Worm (Caenorhabditis elegans) whole organism, L4 larva: Measurements from ENCODE around the gene fbxb-18.

ENCODE experiments used
- F10B5.3 ChIP-seq: sonication (generic microtip); optimal IDR thresholded peaks from 2 replicates; lab custom pipeline; 2016; ENCODE audit warnings: mild to moderate bottlenecking, missing genetic modification characterization, missing compliant biosample characterization
- T20F7.1 ChIP-seq: fragments of 200-800 bp; sonication (Bioruptor generic); optimal IDR thresholded peaks from 2 replicates; lab custom pipeline; 2018; ENCODE audit warnings: mild to moderate bottlenecking, missing genetic modification characterization, missing compliant biosample characterization
- Y105C5A.15 ChIP-seq: fragments of 200-800 bp; sonication (Bioruptor generic); IDR thresholded peaks from 2 replicates; pipeline ENCODE4 v1.3.6; 2022; ENCODE audit warnings: missing genetic modification characterization, missing compliant biosample characterization
- Y75B8A.6 ChIP-seq: fragments of 200-800 bp; sonication (Bioruptor generic); IDR thresholded peaks from 2 replicates; pipeline ENCODE4 v1.3.6; 2022; ENCODE audit warnings: missing genetic modification reagents, missing genetic modification characterization, missing compliant biosample characterization
- ZK337.2 ChIP-seq: fragments of 200-800 bp; sonication (Bioruptor generic); IDR thresholded peaks from 2 replicates; pipeline ENCODE4 v1.3.6; 2022; ENCODE audit warnings: missing genetic modification reagents, missing genetic modification characterization, missing compliant biosample characterization
- aha-1 ChIP-seq: fragments of 150-350 bp; peaks from one replicate; lab custom pipeline; 2014; ENCODE audit warnings: missing biosample characterization, missing genetic modification characterization
- aly-2 ChIP-seq: sonication (generic microtip); optimal IDR thresholded peaks from 2 replicates; lab custom pipeline; 2018; ENCODE audit warnings: missing biosample characterization, missing genetic modification characterization
- ceh-62 ChIP-seq: sonication (generic microtip); optimal IDR thresholded peaks from 2 replicates; lab custom pipeline; 2017; ENCODE audit warnings: missing biosample characterization, missing genetic modification characterization
- ctbp-1 ChIP-seq: fragments of 200-800 bp; sonication (Bioruptor generic); IDR thresholded peaks from 2 replicates; pipeline ENCODE4 v1.3.6; 2022; ENCODE audit warnings: missing genetic modification reagents, missing genetic modification characterization, missing compliant biosample characterization
- daf-19 ChIP-seq: fragments of 200-800 bp; sonication (Bioruptor generic); conservative IDR thresholded peaks from 2 replicates; pipeline ENCODE4 v1.3.6; 2022; ENCODE audit warnings: missing genetic modification characterization, missing compliant biosample characterization
- daf-8 ChIP-seq: fragments of 200-800 bp; sonication (Bioruptor generic); IDR thresholded peaks from 2 replicates; pipeline ENCODE4 v1.3.6; 2022; ENCODE audit warnings: missing genetic modification characterization, missing compliant biosample characterization
- dmd-6 ChIP-seq: fragments of 200-800 bp; sonication (Bioruptor generic); IDR thresholded peaks from 2 replicates; pipeline ENCODE4 v1.3.6; 2022; ENCODE audit warnings: missing genetic modification reagents, missing genetic modification characterization, missing compliant biosample characterization
- duxl-1 ChIP-seq: sonication (generic microtip); optimal IDR thresholded peaks from 2 replicates; lab custom pipeline; 2016; ENCODE audit warnings: mild to moderate bottlenecking, missing genetic modification characterization, moderate library complexity, missing compliant biosample characterization; ENCODE audit not compliant: poor library complexity
- egl-43 ChIP-seq: fragments of 200-800 bp; sonication (Bioruptor generic); IDR thresholded peaks from 2 replicates; pipeline ENCODE4 v1.3.6; 2022; ENCODE audit warnings: missing genetic modification reagents, missing genetic modification characterization, missing compliant biosample characterization
- gei-8 ChIP-seq: fragments of 200-800 bp; sonication (Bioruptor generic); optimal IDR thresholded peaks from 2 replicates; lab custom pipeline; 2018; ENCODE audit warnings: mild to moderate bottlenecking, missing genetic modification characterization, missing compliant biosample characterization
- hif-1 ChIP-seq, 2 experiments: sonication (generic microtip); optimal IDR thresholded peaks; 2 replicates each; lab custom pipeline; 2016 to 2017; ENCODE audit warnings: missing compliant biosample characterization in 2 of 2, missing genetic modification characterization in 2 of 2, missing genetic modification reagents in 2 of 2, missing genotype in 2 of 2, mild to moderate bottlenecking in 1 of 2
- hmg-1.1 ChIP-seq: fragments of 200-800 bp; sonication (Bioruptor generic); IDR thresholded peaks from 2 replicates; pipeline ENCODE4 v1.3.6; 2022; ENCODE audit warnings: missing genetic modification reagents, missing genetic modification characterization, missing compliant biosample characterization
- jun-1 ChIP-seq: fragments of 150-350 bp; optimal IDR thresholded peaks from 2 replicates; lab custom pipeline; 2014; ENCODE audit warnings: missing biosample characterization, missing genetic modification reagents, missing genetic modification characterization
- lin-13 ChIP-seq: fragments of 150-350 bp; optimal IDR thresholded peaks from 2 replicates; lab custom pipeline; 2014; ENCODE audit warnings: missing biosample characterization, missing genetic modification reagents, missing genetic modification characterization
- lin-29 ChIP-seq: fragments of 200-800 bp; sonication (Bioruptor generic); IDR thresholded peaks from 2 replicates; pipeline ENCODE4 v1.3.6; 2022; ENCODE audit warnings: missing genetic modification reagents, missing genetic modification characterization, missing compliant biosample characterization
- lsy-2 ChIP-seq, 2 experiments: fragments of 150-350 bp in 1 of 2; sonication (generic microtip) in 1 of 2; optimal IDR thresholded peaks; 2 replicates each; lab custom pipeline; 2014 to 2017; ENCODE audit warnings: missing biosample characterization in 2 of 2, missing genetic modification characterization in 2 of 2
- mep-1 ChIP-seq: fragments of 150-350 bp; sonication (generic microtip); optimal IDR thresholded peaks from 3 replicates; lab custom pipeline; 2014; ENCODE audit warnings: missing biosample characterization, missing genetic modification characterization
- mes-2 ChIP-seq: sonication (generic microtip); optimal IDR thresholded peaks from 2 replicates; lab custom pipeline; 2016; ENCODE audit warnings: missing genotype, mild to moderate bottlenecking, missing genetic modification characterization, missing compliant biosample characterization; ENCODE audit not compliant: poor library complexity, severe bottlenecking
- mxl-2 ChIP-seq: fragments of 200-800 bp; sonication (Bioruptor generic); conservative IDR thresholded peaks from 2 replicates; pipeline ENCODE4 v1.3.6; 2022; ENCODE audit warnings: missing genetic modification reagents, missing genetic modification characterization, missing compliant biosample characterization
- nhr-237 ChIP-seq: sonication (generic microtip); optimal IDR thresholded peaks from 2 replicates; lab custom pipeline; 2017; ENCODE audit warnings: missing biosample characterization, missing genetic modification characterization
- nhr-28 ChIP-seq: fragments of 150-350 bp; optimal IDR thresholded peaks from 2 replicates; lab custom pipeline; 2014; ENCODE audit warnings: missing biosample characterization, missing genetic modification characterization
- nhr-41 ChIP-seq: fragments of 200-800 bp; sonication (Bioruptor generic); IDR thresholded peaks from 2 replicates; pipeline ENCODE4 v1.3.6; 2022; ENCODE audit warnings: missing genetic modification reagents, missing genetic modification characterization, missing compliant biosample characterization
- nhr-48 ChIP-seq: sonication (generic microtip); optimal IDR thresholded peaks from 2 replicates; lab custom pipeline; 2016; ENCODE audit warnings: mild to moderate bottlenecking, missing genetic modification characterization, missing compliant biosample characterization
- nhr-77 ChIP-seq: fragments of 150-350 bp; optimal IDR thresholded peaks from 2 replicates; lab custom pipeline; 2014; ENCODE audit warnings: missing biosample characterization, missing genetic modification characterization
- pqm-1 ChIP-seq: sonication (generic microtip); optimal IDR thresholded peaks from 2 replicates; lab custom pipeline; 2017; ENCODE audit warnings: missing biosample characterization, missing genetic modification characterization
- saeg-2 ChIP-seq: fragments of 200-800 bp; sonication (Bioruptor generic); IDR thresholded peaks from 2 replicates; pipeline ENCODE4 v1.3.6; 2022; ENCODE audit warnings: missing genetic modification reagents, missing genetic modification characterization, missing compliant biosample characterization
- sdz-12 ChIP-seq: fragments of 200-800 bp; sonication (Bioruptor generic); optimal IDR thresholded peaks from 2 replicates; lab custom pipeline; 2018; ENCODE audit warnings: mild to moderate bottlenecking, missing genetic modification characterization, missing compliant biosample characterization
- skn-1 ChIP-seq: fragments of 150-350 bp; optimal IDR thresholded peaks from 2 replicates; lab custom pipeline; 2014; ENCODE audit warnings: missing biosample characterization, missing genetic modification characterization
- snpc-1.2 ChIP-seq: fragments of 200-800 bp; sonication (Bioruptor generic); IDR thresholded peaks from 2 replicates; pipeline ENCODE4 v1.3.6; 2022; ENCODE audit warnings: missing genetic modification reagents, missing genetic modification characterization, missing compliant biosample characterization
- unc-39 ChIP-seq: sonication (generic microtip); optimal IDR thresholded peaks from 2 replicates; lab custom pipeline; 2017; ENCODE audit warnings: missing biosample characterization, missing genetic modification characterization
- vab-7 ChIP-seq: fragments of 200-800 bp; sonication (Bioruptor generic); IDR thresholded peaks from 2 replicates; pipeline ENCODE4 v1.3.6; 2022; ENCODE audit warnings: missing genetic modification reagents, missing genetic modification characterization, missing compliant biosample characterization
- zip-2 ChIP-seq: fragments of 150-350 bp; optimal IDR thresholded peaks from 2 replicates; lab custom pipeline; 2014; ENCODE audit warnings: missing biosample characterization, missing genetic modification characterization
- ztf-11 ChIP-seq: fragments of 150-350 bp; optimal IDR thresholded peaks from 2 replicates; lab custom pipeline; 2014; ENCODE audit warnings: missing biosample characterization, missing genetic modification characterization
- ztf-7 ChIP-seq: fragments of 150-350 bp; optimal IDR thresholded peaks from 2 replicates; lab custom pipeline; 2014; ENCODE audit warnings: missing biosample characterization, missing genetic modification characterization

Gene fbxb-18

ce11 chrII:1663516-1663915 lies 25.2 kb downstream of the fbxb-18 start, which contains the start of gene duxl-1 (continued):
- peak; percentile 76 for TF ChIP-seq dmd-6 (GFP tag; lab: Robert Waterston, UW)
- no peak for TF ChIP-seq ceh-62 (tag; lab: Kevin White, UChicago)
- TF ChIP-seq hmg-1.1 (GFP tag; lab: Robert Waterston, UW): peak; percentile 33; the same call in 1 of the 2 replicates
- TF ChIP-seq ztf-11: no peak
- no peak for TF ChIP-seq ztf-7 (tag; lab: Kevin White, UChicago)
- TF ChIP-seq zip-2: no peak
- no peak for TF ChIP-seq egl-43 (GFP tag; lab: Robert Waterston, UW)
- TF ChIP-seq Y105C5A.15: no peak
- no peak for TF ChIP-seq nhr-77 (tag; lab: Kevin White, UChicago)
- TF ChIP-seq gei-8 (GFP tag; lab: Kevin White, UChicago): no peak
- TF ChIP-seq snpc-1.2 (GFP tag; lab: Robert Waterston, UW): no peak
- no peak for TF ChIP-seq aly-2 (tag; lab: Kevin White, UChicago)
- peak; percentile 88 for TF ChIP-seq duxl-1
- no peak for TF ChIP-seq sdz-12
- TF ChIP-seq lin-29 (GFP tag; lab: Robert Waterston, UW): no peak
- TF ChIP-seq nhr-48 (tag; lab: Kevin White, UChicago): peak; percentile 6
- TF ChIP-seq skn-1 (tag; lab: Kevin White, UChicago): no peak
- peak; percentile 93 for TF ChIP-seq aha-1 (tag; lab: Kevin White, UChicago)
- TF ChIP-seq hif-1 (tag; optimal IDR thresholded peaks at IDR 0.05; lab: Kevin White, UChicago): peak in 1 of 2 experiments; percentile 86
- TF ChIP-seq Y75B8A.6 (GFP tag; lab: Robert Waterston, UW): no peak
- no peak for TF ChIP-seq unc-39 (tag; lab: Kevin White, UChicago)
- TF ChIP-seq mep-1 (tag; lab: Kevin White, UChicago): no peak
- no peak for TF ChIP-seq daf-8 (GFP tag; lab: Robert Waterston, UW)
- TF ChIP-seq lin-13 (GFP tag; lab: Kevin White, UChicago): no peak
- TF ChIP-seq nhr-28 (tag; lab: Kevin White, UChicago): peak; percentile 36
- no peak for TF ChIP-seq daf-19 (GFP tag; lab: Robert Waterston, UW)
- peak; percentile 50; the same call in 1 of the 2 replicates for TF ChIP-seq nhr-41 (GFP tag; lab: Robert Waterston, UW)
- TF ChIP-seq mxl-2 (GFP tag; lab: Robert Waterston, UW): no peak
- no peak for TF ChIP-seq vab-7

ce11 chrII:1662881-1663280 lies 25.8 kb downstream of the fbxb-18 start, which contains the start of gene ZC204.14:
TSS of gene ZC204.14 (minus strand) at chrII:1662949.
- no peak for TF ChIP-seq ctbp-1 (GFP tag; lab: Robert Waterston, UW)
- TF ChIP-seq pqm-1: no peak
- no peak for TF ChIP-seq T20F7.1 (GFP tag; lab: Kevin White, UChicago)
- TF ChIP-seq F10B5.3: no peak
- TF ChIP-seq Y75B8A.6 (GFP tag; lab: Robert Waterston, UW): no peak
- TF ChIP-seq ZK337.2 (GFP tag; lab: Robert Waterston, UW): no peak
- no peak for TF ChIP-seq ztf-11
- peak; percentile 51 for TF ChIP-seq mes-2 (tag; lab: Kevin White, UChicago)
- TF ChIP-seq gei-8 (GFP tag; lab: Kevin White, UChicago): no peak
- no peak for TF ChIP-seq saeg-2
- peak in 1 of 2 experiments; percentile 46 for TF ChIP-seq lsy-2 (tag; optimal IDR thresholded peaks at IDR 0.05; lab: Kevin White, UChicago)
- TF ChIP-seq jun-1 (tag; lab: Kevin White, UChicago): no peak
- TF ChIP-seq nhr-237 (tag; lab: Kevin White, UChicago): no peak
- no peak for TF ChIP-seq egl-43 (GFP tag; lab: Robert Waterston, UW)
- no peak for TF ChIP-seq vab-7
